Worm (Caenorhabditis elegans) whole organism, L1 larva: Measurements from ENCODE around the gene F28B4.3.

Experiments
- C04F5.9 ChIP-seq: sonication (generic microtip); optimal IDR thresholded peaks from 2 replicates; lab custom pipeline; 2016; ENCODE audit warnings: missing genetic modification characterization, missing compliant biosample characterization
- F16B12.6 ChIP-seq: fragments of 150-350 bp; optimal IDR thresholded peaks from 2 replicates; lab custom pipeline; 2014; ENCODE audit warnings: missing biosample characterization, missing genetic modification characterization
- Y116A8C.19 ChIP-seq: sonication (generic microtip); optimal IDR thresholded peaks from 2 replicates; lab custom pipeline; 2016; ENCODE audit warnings: missing compliant biosample characterization, missing genetic modification characterization, borderline replicate concordance
- aha-1 ChIP-seq: fragments of 150-350 bp; optimal IDR thresholded peaks from 2 replicates; lab custom pipeline; 2014; ENCODE audit warnings: missing biosample characterization, missing genetic modification characterization
- alr-1 ChIP-seq: fragments of 200-800 bp; sonication (Bioruptor generic); optimal IDR thresholded peaks from 2 replicates; lab custom pipeline; 2018; ENCODE audit warnings: borderline replicate concordance, mild to moderate bottlenecking, missing genetic modification characterization, missing compliant biosample characterization
- aly-2 ChIP-seq: fragments of 150-350 bp; optimal IDR thresholded peaks from 2 replicates; lab custom pipeline; 2014; ENCODE audit warnings: missing biosample characterization, missing genetic modification characterization
- ama-1 ChIP-seq: fragments of 150-350 bp; optimal IDR thresholded peaks from 2 replicates; lab custom pipeline; 2014
- blmp-1 ChIP-seq: fragments of 150-350 bp; optimal IDR thresholded peaks from 2 replicates; lab custom pipeline; 2014; ENCODE audit warnings: missing biosample characterization, missing genetic modification characterization
- ceh-8 ChIP-seq: fragments of 200-800 bp; sonication (Bioruptor generic); optimal IDR thresholded peaks from 2 replicates; lab custom pipeline; 2018; ENCODE audit warnings: mild to moderate bottlenecking, missing genetic modification characterization, moderate library complexity, missing compliant biosample characterization
- ceh-82 ChIP-seq, 3 experiments: fragments of 150-350 bp in 1 of 3; sonication (generic microtip) in 2 of 3; optimal IDR thresholded peaks; 2 replicates each; lab custom pipeline; 2014 to 2017; ENCODE audit warnings: missing biosample characterization in 3 of 3, missing genetic modification characterization in 3 of 3
- ceh-90 ChIP-seq: sonication (generic microtip); optimal IDR thresholded peaks from 2 replicates; lab custom pipeline; 2016; ENCODE audit warnings: missing genetic modification characterization, missing compliant biosample characterization
- dpl-1 ChIP-seq, 3 experiments: fragments of 150-350 bp in 2 of 3; sonication (generic microtip) in 1 of 3; optimal IDR thresholded peaks; 2 replicates each; lab custom pipeline; 2014 to 2017; ENCODE audit warnings: missing biosample characterization in 3 of 3, missing genetic modification characterization in 3 of 3, missing genetic modification reagents in 3 of 3
- dsc-1 ChIP-seq: sonication (generic microtip); optimal IDR thresholded peaks from 2 replicates; lab custom pipeline; 2016; ENCODE audit warnings: mild to moderate bottlenecking, missing genetic modification characterization, missing compliant biosample characterization
- elt-2 ChIP-seq: sonication (generic microtip); optimal IDR thresholded peaks from 2 replicates; lab custom pipeline; 2016; ENCODE audit warnings: missing genetic modification characterization, mild to moderate bottlenecking, inconsistent platforms, missing compliant biosample characterization, missing genetic modification reagents
- elt-3 ChIP-seq, 6 experiments: fragments of 150-350 bp in 1 of 6; sonication (generic microtip); optimal IDR thresholded peaks; 2 replicates each; lab custom pipeline; 2017 to 2018; ENCODE audit warnings: missing biosample characterization in 6 of 6, missing genetic modification characterization in 6 of 6, inconsistent platforms in 1 of 6
- ets-5 ChIP-seq: fragments of 200-800 bp; sonication (Bioruptor generic); IDR thresholded peaks from 2 replicates; pipeline ENCODE4 v1.3.6; 2022; ENCODE audit warnings: missing genetic modification characterization, missing compliant biosample characterization
- hlh-17 ChIP-seq: fragments of 200-800 bp; sonication (Bioruptor generic); optimal IDR thresholded peaks from 2 replicates; lab custom pipeline; 2018; ENCODE audit warnings: missing genetic modification characterization, mild to moderate bottlenecking, missing compliant biosample characterization, moderate library complexity, borderline replicate concordance
- hlh-4 ChIP-seq: sonication (generic microtip); optimal IDR thresholded peaks from 2 replicates; lab custom pipeline; 2016; ENCODE audit warnings: mild to moderate bottlenecking, missing genetic modification characterization, missing compliant biosample characterization
- hpl-2 ChIP-seq: fragments of 150-350 bp; optimal IDR thresholded peaks from 2 replicates; lab custom pipeline; 2014; ENCODE audit warnings: missing biosample characterization, missing genetic modification reagents, missing genetic modification characterization
- isw-1 ChIP-seq: fragments of 200-800 bp; sonication (Bioruptor generic); IDR thresholded peaks from 2 replicates; pipeline ENCODE4 v1.3.6; 2022; ENCODE audit warnings: missing genetic modification characterization, missing compliant biosample characterization
- lin-13 ChIP-seq: fragments of 150-350 bp; optimal IDR thresholded peaks from 2 replicates; lab custom pipeline; 2014; ENCODE audit warnings: missing biosample characterization, missing genetic modification reagents, missing genetic modification characterization
- lin-14 ChIP-seq: fragments of 200-800 bp; sonication (Bioruptor generic); optimal IDR thresholded peaks from 2 replicates; lab custom pipeline; 2018; ENCODE audit warnings: mild to moderate bottlenecking, missing genetic modification characterization, moderate library complexity, missing compliant biosample characterization
- lin-15B ChIP-seq: fragments of 150-350 bp; sonication (generic microtip); optimal IDR thresholded peaks from 3 replicates; lab custom pipeline; 2014; ENCODE audit warnings: missing biosample characterization, missing genetic modification characterization
- lin-35 ChIP-seq, 2 experiments: fragments of 150-350 bp; optimal IDR thresholded peaks; 2 replicates each; lab custom pipeline; 2014; ENCODE audit warnings: missing biosample characterization in 2 of 2, missing genetic modification characterization in 2 of 2, missing genetic modification reagents in 2 of 2
- lin-39 ChIP-seq: fragments of 150-350 bp; optimal IDR thresholded peaks from 2 replicates; lab custom pipeline; 2014; ENCODE audit warnings: missing biosample characterization, missing genetic modification reagents, missing genetic modification characterization
- lsy-2 ChIP-seq, 2 experiments: fragments of 150-350 bp; optimal IDR thresholded peaks; 2 replicates each; lab custom pipeline; 2014; ENCODE audit warnings: missing biosample characterization in 2 of 2, missing genetic modification characterization in 2 of 2
- mdl-1 ChIP-seq, 2 experiments: fragments of 150-350 bp; optimal IDR thresholded peaks; 2 replicates each; lab custom pipeline; 2014 to 2017; ENCODE audit warnings: missing biosample characterization in 2 of 2, missing genetic modification characterization in 2 of 2, inconsistent platforms in 1 of 2
- mef-2 ChIP-seq: fragments of 150-350 bp; optimal IDR thresholded peaks from 2 replicates; lab custom pipeline; 2014; ENCODE audit warnings: missing biosample characterization, missing genetic modification characterization
- nhr-11 ChIP-seq: fragments of 150-350 bp; optimal IDR thresholded peaks from 2 replicates; lab custom pipeline; 2014; ENCODE audit warnings: missing biosample characterization, missing genetic modification characterization
- nhr-12 ChIP-seq: sonication (generic microtip); optimal IDR thresholded peaks from 2 replicates; lab custom pipeline; 2017; ENCODE audit warnings: missing biosample characterization, missing genetic modification characterization
- nhr-28 ChIP-seq: fragments of 150-350 bp; optimal IDR thresholded peaks from 2 replicates; lab custom pipeline; 2014; ENCODE audit warnings: missing biosample characterization, missing genetic modification characterization
- nhr-47 ChIP-seq: sonication (generic microtip); optimal IDR thresholded peaks from 2 replicates; lab custom pipeline; 2016; ENCODE audit warnings: mild to moderate bottlenecking, missing genetic modification characterization, moderate library complexity, missing compliant biosample characterization
- nhr-71 ChIP-seq: sonication (generic microtip); optimal IDR thresholded peaks from 2 replicates; lab custom pipeline; 2016; ENCODE audit warnings: mild to moderate bottlenecking, missing genetic modification characterization, moderate library complexity, missing compliant biosample characterization
- nhr-84 ChIP-seq: sonication (generic microtip); optimal IDR thresholded peaks from 2 replicates; lab custom pipeline; 2017; ENCODE audit warnings: missing biosample characterization, missing genetic modification characterization
- nhr-85 ChIP-seq: sonication (generic microtip); peaks from one replicate; lab custom pipeline; 2016; ENCODE audit warnings: missing genetic modification characterization, inconsistent platforms, missing compliant biosample characterization
- nhr-90 ChIP-seq: sonication (generic microtip); optimal IDR thresholded peaks from 2 replicates; lab custom pipeline; 2016; ENCODE audit warnings: mild to moderate bottlenecking, missing genetic modification characterization, missing compliant biosample characterization; ENCODE audit not compliant: poor library complexity
- pax-3 ChIP-seq: fragments of 200-800 bp; sonication (Bioruptor generic); optimal IDR thresholded peaks from 2 replicates; lab custom pipeline; 2018; ENCODE audit warnings: mild to moderate bottlenecking, missing genetic modification characterization, moderate library complexity, missing compliant biosample characterization
- rnt-1 ChIP-seq: sonication (generic microtip); optimal IDR thresholded peaks from 2 replicates; lab custom pipeline; 2016; ENCODE audit warnings: mild to moderate bottlenecking, missing genetic modification characterization, moderate library complexity, missing compliant biosample characterization
- skn-1 ChIP-seq: fragments of 150-350 bp; optimal IDR thresholded peaks from 2 replicates; lab custom pipeline; 2014; ENCODE audit warnings: missing biosample characterization, missing genetic modification characterization
- sup-37 ChIP-seq: fragments of 200-800 bp; sonication (Bioruptor generic); optimal IDR thresholded peaks from 2 replicates; lab custom pipeline; 2018; ENCODE audit warnings: mild to moderate bottlenecking, missing genetic modification characterization, missing compliant biosample characterization
- swsn-7 ChIP-seq: sonication (generic microtip); optimal IDR thresholded peaks from 2 replicates; lab custom pipeline; 2016; ENCODE audit warnings: missing genetic modification characterization, missing compliant biosample characterization
- tbx-2 ChIP-seq: sonication (generic microtip); optimal IDR thresholded peaks from 2 replicates; lab custom pipeline; 2016; ENCODE audit warnings: missing genetic modification characterization, missing compliant biosample characterization
- tlp-1 ChIP-seq: fragments of 150-350 bp; optimal IDR thresholded peaks from 2 replicates; lab custom pipeline; 2014; ENCODE audit warnings: missing biosample characterization, missing genetic modification characterization
- unc-130 ChIP-seq: fragments of 150-350 bp; optimal IDR thresholded peaks from 2 replicates; lab custom pipeline; 2017; ENCODE audit warnings: missing biosample characterization, missing genetic modification characterization, inconsistent platforms
- unc-30 ChIP-seq: sonication (generic microtip); optimal IDR thresholded peaks from 2 replicates; lab custom pipeline; 2017; ENCODE audit warnings: missing biosample characterization, missing genetic modification characterization
- unc-62 ChIP-seq: fragments of 150-350 bp; optimal IDR thresholded peaks from 2 replicates; lab custom pipeline; 2014; ENCODE audit warnings: missing biosample characterization, missing genetic modification reagents, missing genetic modification characterization
- xbp-1 ChIP-seq: sonication (generic microtip); optimal IDR thresholded peaks from 2 replicates; lab custom pipeline; 2016; ENCODE audit warnings: missing genetic modification characterization, missing compliant biosample characterization
- zag-1 ChIP-seq: fragments of 150-350 bp; optimal IDR thresholded peaks from 2 replicates; lab custom pipeline; 2014; ENCODE audit warnings: missing biosample characterization, missing genetic modification characterization
- zip-4 ChIP-seq: fragments of 200-800 bp; sonication (Bioruptor generic); optimal IDR thresholded peaks from 2 replicates; lab custom pipeline; 2018; ENCODE audit warnings: mild to moderate bottlenecking, missing genetic modification characterization, moderate library complexity, missing compliant biosample characterization
- ztf-11 ChIP-seq, 2 experiments: sonication (generic microtip); optimal IDR thresholded peaks; 2 replicates each; lab custom pipeline; 2016 to 2017; ENCODE audit warnings: missing genetic modification characterization in 2 of 2, missing biosample characterization in 1 of 2, missing compliant biosample characterization in 1 of 2
- ztf-4 ChIP-seq: fragments of 150-350 bp; optimal IDR thresholded peaks from 2 replicates; lab custom pipeline; 2014; ENCODE audit warnings: missing biosample characterization, missing genetic modification characterization

The F28B4.3 gene

ce11 chrX:3247768-3248167, 12.6 kb upstream of the F28B4.3 start:
- TF ChIP-seq aly-2 (no peak), tbx-2 (tag; lab: Kevin White, UChicago) (no peak), unc-130 (no peak), ceh-90 (tag; lab: Kevin White, UChicago) (no peak), Y116A8C.19 (tag; lab: Kevin White, UChicago) (no peak), dpl-1 (GFP tag; optimal IDR thresholded peaks at IDR 0.05; lab: Kevin White, UChicago) (no peak), lin-14 (GFP tag; lab: Kevin White, UChicago) (no peak), C04F5.9 (tag; lab: Kevin White, UChicago) (no peak), ztf-11 (tag; optimal IDR thresholded peaks at IDR 0.05; lab: Kevin White, UChicago) (no peak), zip-4 (GFP tag; lab: Kevin White, UChicago) (no peak), unc-30 (tag; lab: Kevin White, UChicago) (no peak), zag-1 (tag; lab: Kevin White, UChicago) (no peak), isw-1 (GFP tag; lab: Robert Waterston, UW) (no peak), blmp-1 (tag; lab: Kevin White, UChicago) (no peak), unc-62 (GFP tag; lab: Kevin White, UChicago) (no peak), ceh-82 (tag; optimal IDR thresholded peaks at IDR 0.05; lab: Kevin White, UChicago) (no peak), nhr-12 (tag; lab: Kevin White, UChicago) (no peak)
- TF ChIP-seq, all 84 proteins: peak for 0

ce11 chrX:3245812-3246211, 10.6 kb upstream of the F28B4.3 start, which contains the start of gene F40F4.7:
F40F4.7 (minus strand) TSS chrX:3245933.
- TF ChIP-seq sup-37 (GFP tag; lab: Kevin White, UChicago), result no peak
- no peak for TF ChIP-seq alr-1
- TF ChIP-seq nhr-28, result no peak
- TF ChIP-seq tlp-1 (tag; lab: Kevin White, UChicago), result no peak
- peak; percentile 86 for TF ChIP-seq nhr-71 (tag; lab: Kevin White, UChicago)
- TF ChIP-seq elt-2 (tag; lab: Kevin White, UChicago), result peak; percentile 5
- peak; percentile 60 for TF ChIP-seq nhr-47 (tag; lab: Kevin White, UChicago)
- TF ChIP-seq xbp-1 (tag; lab: Kevin White, UChicago), result peak; percentile 35
- no peak for TF ChIP-seq nhr-84 (tag; lab: Kevin White, UChicago)
- TF ChIP-seq tbx-2 (tag; lab: Kevin White, UChicago), result no peak
- TF ChIP-seq dsc-1 (tag; lab: Kevin White, UChicago), result peak; percentile 61
- no peak for TF ChIP-seq hlh-17
- TF ChIP-seq nhr-90 (tag; lab: Kevin White, UChicago), result peak; percentile 23
- no peak for TF ChIP-seq pax-3 (tag; lab: Kevin White, UChicago)
- peak; percentile 64 for TF ChIP-seq swsn-7 (tag; lab: Kevin White, UChicago)
- TF ChIP-seq lin-35 (GFP tag; optimal IDR thresholded peaks at IDR 0.05; lab: Kevin White, UChicago), result peak; percentile 43 to 82
- peak; percentile 47 for TF ChIP-seq lin-13 (GFP tag; lab: Kevin White, UChicago)
- peak; percentile 59 for TF ChIP-seq nhr-85 (tag; lab: Kevin White, UChicago)
- TF ChIP-seq elt-3 (tag; optimal IDR thresholded peaks at IDR 0.05; lab: Kevin White, UChicago), result peak in 2 of 6 experiments; percentile 32 to 59
- TF ChIP-seq unc-62 (GFP tag; lab: Kevin White, UChicago), result no peak
- peak; percentile 70 for TF ChIP-seq rnt-1
- TF ChIP-seq lin-39 (tag; lab: Kevin White, UChicago), result no peak
- TF ChIP-seq zag-1 (tag; lab: Kevin White, UChicago), result no peak
- peak; percentile 15 for TF ChIP-seq F16B12.6 (tag; lab: Kevin White, UChicago)
- TF ChIP-seq mdl-1 (tag; optimal IDR thresholded peaks at IDR 0.05; lab: Kevin White, UChicago), result peak in 1 of 2 experiments; percentile 92
- TF ChIP-seq lsy-2 (tag; optimal IDR thresholded peaks at IDR 0.05; lab: Kevin White, UChicago), result peak in 1 of 2 experiments; percentile 73
- TF ChIP-seq hpl-2 (GFP tag; lab: Kevin White, UChicago), result no peak
- no peak for TF ChIP-seq lin-15B (tag; lab: Kevin White, UChicago)
- no peak for TF ChIP-seq mef-2
- TF ChIP-seq ets-5 (GFP tag; lab: Robert Waterston, UW), result no peak
- TF ChIP-seq nhr-11 (tag; lab: Kevin White, UChicago), result no peak
- TF ChIP-seq aha-1 (tag; lab: Kevin White, UChicago), result no peak
- TF ChIP-seq unc-30 (tag; lab: Kevin White, UChicago), result no peak
- peak; percentile 93 for TF ChIP-seq lin-14 (GFP tag; lab: Kevin White, UChicago)
- peak; percentile 40 for TF ChIP-seq ztf-4 (tag; lab: Kevin White, UChicago)
- TF ChIP-seq aly-2, result no peak
- TF ChIP-seq skn-1 (tag; lab: Kevin White, UChicago), result peak; percentile 43
- no peak for TF ChIP-seq blmp-1 (tag; lab: Kevin White, UChicago)
- no peak for TF ChIP-seq ama-1 (lab: Kevin White, UChicago)
- TF ChIP-seq hlh-4 (tag; lab: Kevin White, UChicago), result no peak
- TF ChIP-seq ceh-8 (GFP tag; lab: Kevin White, UChicago), result no peak
